Worm (Caenorhabditis elegans): ENCODE measurements around the gene T14G11.1.

The T14G11.1 gene

DNA sequence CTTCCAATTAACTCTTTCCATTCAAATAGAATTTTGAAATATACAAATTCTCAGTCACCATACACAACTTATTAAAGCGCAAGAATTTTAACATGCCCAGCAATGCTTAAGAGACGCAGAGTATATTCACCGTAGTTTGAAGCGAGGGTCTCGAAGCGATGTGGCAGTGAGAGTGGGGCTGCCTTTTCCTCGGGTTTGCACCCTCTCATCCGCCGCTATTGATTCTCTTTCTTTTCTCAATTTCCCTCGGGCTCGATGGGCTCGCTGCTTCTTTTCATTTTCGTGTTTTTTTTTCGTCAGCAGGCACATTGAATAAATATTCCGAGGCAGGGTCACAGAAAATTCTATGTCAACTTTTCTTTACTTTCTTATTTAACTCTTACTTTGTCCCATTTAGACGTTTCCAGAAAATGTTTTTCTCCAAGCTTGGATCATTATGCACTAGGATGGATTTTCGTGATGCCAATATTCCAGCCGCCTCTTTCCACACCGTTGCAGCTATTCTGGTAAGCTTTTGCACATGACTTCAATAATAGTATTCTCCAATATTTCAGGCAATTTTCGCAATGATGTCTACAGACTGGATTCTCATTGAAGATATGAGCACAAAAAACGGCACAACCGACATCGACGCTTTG lies at the start of gene T14G11.1:
T14G11.1 (plus strand) TSS at position 408 of the 638 bp plus-strand sequence.
- TF ChIP-seq ref-1 (GFP tag; conservative IDR thresholded peaks at IDR 0.05) (no peak), tab-1 (GFP tag; IDR thresholded peaks at IDR 0.05) (no peak), ztf-23 (GFP tag; IDR thresholded peaks at IDR 0.05) (no peak), T22C8.4 (GFP tag; IDR thresholded peaks at IDR 0.05) (0 out of 2 replicates have a peak, but pooled peaks have one; percentile 32), cog-1 (tag; optimal IDR thresholded peaks at IDR 0.05) (peak; percentile 27), klf-2 (GFP tag; conservative IDR thresholded peaks at IDR 0.05) (no peak), ztf-29 (GFP tag; IDR thresholded peaks at IDR 0.05) (no peak)

ce11 chrX:2640556-2640955 lies 48.2 kb upstream of the T14G11.1 start:
- TF ChIP-seq T22C8.4 (GFP tag; IDR thresholded peaks at IDR 0.05) (no peak), ztf-29 (GFP tag; IDR thresholded peaks at IDR 0.05) (no peak), ztf-23 (GFP tag; IDR thresholded peaks at IDR 0.05) (no peak)

DNA sequence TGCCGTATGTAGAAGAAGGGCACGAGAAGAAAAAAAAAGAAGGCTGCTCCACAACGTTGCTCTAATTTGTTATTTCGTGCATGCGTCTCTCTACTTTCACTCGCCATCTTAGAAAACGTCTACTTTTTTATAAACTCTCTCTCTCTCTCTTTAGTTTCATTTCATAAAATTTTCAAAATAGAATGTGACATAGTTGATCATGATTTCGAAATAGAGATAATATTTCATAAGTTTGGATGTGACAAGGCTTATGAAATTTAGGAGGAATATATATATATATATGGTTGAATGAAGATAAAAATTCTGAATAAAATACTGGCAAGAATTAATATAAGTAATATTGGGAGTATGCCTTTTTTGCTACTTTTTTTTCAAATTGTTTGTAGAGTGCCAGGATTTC lies 47.7 kb upstream of the T14G11.1 start:
- no peak for TF ChIP-seq ztf-29 (GFP tag; IDR thresholded peaks at IDR 0.05)
- no peak for TF ChIP-seq ref-1 (GFP tag; conservative IDR thresholded peaks at IDR 0.05)
- no peak for TF ChIP-seq cog-1 (tag; optimal IDR thresholded peaks at IDR 0.05)
- no peak for TF ChIP-seq T22C8.4 (GFP tag; IDR thresholded peaks at IDR 0.05)
- no peak for TF ChIP-seq med-1 (GFP tag; optimal IDR thresholded peaks at IDR 0.05; ENCODE audit: insufficient read depth)
- no peak for TF ChIP-seq tab-1 (GFP tag; IDR thresholded peaks at IDR 0.05)
- TF ChIP-seq klf-2 (GFP tag; conservative IDR thresholded peaks at IDR 0.05): no peak
- no peak for TF ChIP-seq flt-1 (GFP tag; IDR thresholded peaks at IDR 0.05)
- TF ChIP-seq ztf-23 (GFP tag; IDR thresholded peaks at IDR 0.05): no peak

- TF ChIP-seq tab-1 (GFP tag; IDR thresholded peaks at IDR 0.05) (no peak), T22C8.4 (GFP tag; IDR thresholded peaks at IDR 0.05) (no peak), flt-1 (GFP tag; IDR thresholded peaks at IDR 0.05) (no peak), ref-1 (GFP tag; conservative IDR thresholded peaks at IDR 0.05) (no peak), med-1 (GFP tag; optimal IDR thresholded peaks at IDR 0.05; ENCODE audit: insufficient read depth) (no peak), cog-1 (tag; optimal IDR thresholded peaks at IDR 0.05) (no peak), ztf-29 (GFP tag; IDR thresholded peaks at IDR 0.05) (no peak), ztf-23 (GFP tag; IDR thresholded peaks at IDR 0.05) (no peak), klf-2 (GFP tag; conservative IDR thresholded peaks at IDR 0.05) (no peak)
Observed at ce11 chrX:2654334-2654733, 34.5 kb upstream of the T14G11.1 start.

DNA sequence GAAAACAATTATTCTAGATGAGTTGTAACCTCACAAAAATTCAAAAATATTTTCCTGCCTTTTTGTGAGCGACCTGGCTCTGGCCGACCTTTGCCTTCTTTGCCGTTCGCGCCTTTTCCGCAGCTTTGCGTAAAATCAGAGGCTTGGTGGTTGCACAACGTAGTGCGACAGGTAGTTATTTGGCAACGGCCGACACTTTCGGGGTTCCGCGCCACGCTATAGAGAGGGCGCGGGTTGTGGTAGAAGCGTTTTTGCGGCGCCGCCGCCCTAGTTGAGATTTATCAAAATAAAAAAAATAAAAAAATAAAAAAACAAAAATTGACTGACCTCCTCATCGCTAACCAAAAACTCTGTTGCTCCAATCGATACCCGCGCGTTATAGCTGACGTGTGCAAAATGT lies 25.0 kb upstream of the T14G11.1 start:
- peak; percentile 8; the same call in 1 of the 2 replicates for TF ChIP-seq T22C8.4 (GFP tag; IDR thresholded peaks at IDR 0.05)
- TF ChIP-seq ztf-29 (GFP tag; IDR thresholded peaks at IDR 0.05): no peak

DNA sequence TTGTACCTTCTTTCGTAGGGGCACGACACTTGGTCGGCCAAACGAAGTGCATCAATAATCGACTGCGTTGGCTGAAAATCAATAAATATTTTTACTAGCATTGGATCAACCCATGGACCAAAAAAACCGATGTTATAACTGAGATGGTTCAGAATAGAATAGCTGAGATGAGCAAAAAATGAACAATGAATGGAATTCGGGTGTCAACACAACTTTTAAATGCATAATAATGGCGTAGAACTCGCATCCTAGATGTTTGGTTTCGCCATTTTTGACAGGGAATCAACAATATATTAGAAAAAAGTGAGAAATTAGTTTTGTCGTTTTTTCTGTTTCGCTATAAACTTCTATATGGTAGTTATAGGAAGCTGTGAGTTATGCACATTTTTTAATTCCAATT lies 24.5 kb upstream of the T14G11.1 start, which contains the start of gene F54G2.1:
F54G2.1 (minus strand) TSS at position 101 of the 400 bp plus-strand sequence.
- no peak for TF ChIP-seq flt-1 (GFP tag; IDR thresholded peaks at IDR 0.05)
- no peak for TF ChIP-seq cog-1 (tag; optimal IDR thresholded peaks at IDR 0.05)
- TF ChIP-seq med-1 (GFP tag; optimal IDR thresholded peaks at IDR 0.05; ENCODE audit: insufficient read depth): no peak
- no peak for TF ChIP-seq ztf-23 (GFP tag; IDR thresholded peaks at IDR 0.05)
- TF ChIP-seq ref-1 (GFP tag; conservative IDR thresholded peaks at IDR 0.05): no peak
- no peak for TF ChIP-seq tab-1 (GFP tag; IDR thresholded peaks at IDR 0.05)
- TF ChIP-seq ztf-29 (GFP tag; IDR thresholded peaks at IDR 0.05): no peak
- no peak for TF ChIP-seq klf-2 (GFP tag; conservative IDR thresholded peaks at IDR 0.05)
- no peak for TF ChIP-seq T22C8.4 (GFP tag; IDR thresholded peaks at IDR 0.05)

- TF ChIP-seq tab-1 (GFP tag; IDR thresholded peaks at IDR 0.05) (no peak), klf-2 (GFP tag; conservative IDR thresholded peaks at IDR 0.05) (no peak), ztf-29 (GFP tag; IDR thresholded peaks at IDR 0.05) (no peak), flt-1 (GFP tag; IDR thresholded peaks at IDR 0.05) (no peak), ref-1 (GFP tag; conservative IDR thresholded peaks at IDR 0.05) (no peak), ztf-23 (GFP tag; IDR thresholded peaks at IDR 0.05) (no peak), cog-1 (tag; optimal IDR thresholded peaks at IDR 0.05) (no peak), med-1 (GFP tag; optimal IDR thresholded peaks at IDR 0.05; ENCODE audit: insufficient read depth) (no peak), T22C8.4 (GFP tag; IDR thresholded peaks at IDR 0.05) (no peak)
Observed at ce11 chrX:2667779-2668178, 21.0 kb upstream of the T14G11.1 start, which contains the start of gene C09B7.2. TSS of gene C09B7.2 (plus strand) at chrX:2668127.

- no peak for TF ChIP-seq klf-2 (GFP tag; conservative IDR thresholded peaks at IDR 0.05)
- TF ChIP-seq ztf-29 (GFP tag; IDR thresholded peaks at IDR 0.05): no peak
- TF ChIP-seq T22C8.4 (GFP tag; IDR thresholded peaks at IDR 0.05): no peak
- no peak for TF ChIP-seq cog-1 (tag; optimal IDR thresholded peaks at IDR 0.05)
- TF ChIP-seq ref-1 (GFP tag; conservative IDR thresholded peaks at IDR 0.05): no peak
- TF ChIP-seq ztf-23 (GFP tag; IDR thresholded peaks at IDR 0.05): no peak
Observed at ce11 chrX:2673272-2673671, 15.5 kb upstream of the T14G11.1 start, which contains the start of gene ser-7. TSS of gene ser-7 (plus strand) at chrX:2673572.

- no peak for TF ChIP-seq ztf-23 (GFP tag; IDR thresholded peaks at IDR 0.05)
- no peak for TF ChIP-seq tab-1 (GFP tag; IDR thresholded peaks at IDR 0.05)
- no peak for TF ChIP-seq klf-2 (GFP tag; conservative IDR thresholded peaks at IDR 0.05)
- TF ChIP-seq flt-1 (GFP tag; IDR thresholded peaks at IDR 0.05): no peak
- no peak for TF ChIP-seq T22C8.4 (GFP tag; IDR thresholded peaks at IDR 0.05)
- TF ChIP-seq ztf-29 (GFP tag; IDR thresholded peaks at IDR 0.05): no peak
- no peak for TF ChIP-seq ref-1 (GFP tag; conservative IDR thresholded peaks at IDR 0.05)
- TF ChIP-seq med-1 (GFP tag; optimal IDR thresholded peaks at IDR 0.05; ENCODE audit: insufficient read depth): no peak
- no peak for TF ChIP-seq cog-1 (tag; optimal IDR thresholded peaks at IDR 0.05)
Observed at ce11 chrX:2674514-2674913, 14.3 kb upstream of the T14G11.1 start.

- TF ChIP-seq ztf-29 (GFP tag; IDR thresholded peaks at IDR 0.05) (no peak), med-1 (GFP tag; optimal IDR thresholded peaks at IDR 0.05; ENCODE audit: insufficient read depth) (no peak), T22C8.4 (GFP tag; IDR thresholded peaks at IDR 0.05) (no peak), ref-1 (GFP tag; conservative IDR thresholded peaks at IDR 0.05) (no peak), klf-2 (GFP tag; conservative IDR thresholded peaks at IDR 0.05) (no peak), tab-1 (GFP tag; IDR thresholded peaks at IDR 0.05) (no peak), ztf-23 (GFP tag; IDR thresholded peaks at IDR 0.05) (no peak), flt-1 (GFP tag; IDR thresholded peaks at IDR 0.05) (no peak), cog-1 (tag; optimal IDR thresholded peaks at IDR 0.05) (no peak)
Observed at ce11 chrX:2684448-2684847, 4.3 kb upstream of the T14G11.1 start.
